Worm (Caenorhabditis elegans) whole organism, L1 larva: ENCODE measurements around the gene sma-2.

Experiments
- C04F5.9 ChIP-seq: sonication (generic microtip); optimal IDR thresholded peaks from 2 replicates; lab custom pipeline; 2016; ENCODE audit warnings: missing genetic modification characterization, missing compliant biosample characterization
- C34B4.2 ChIP-seq: sonication (generic microtip); optimal IDR thresholded peaks from 2 replicates; lab custom pipeline; 2017; ENCODE audit warnings: mild to moderate bottlenecking, missing genetic modification characterization, missing compliant biosample characterization
- Y116A8C.19 ChIP-seq: sonication (generic microtip); optimal IDR thresholded peaks from 2 replicates; lab custom pipeline; 2016; ENCODE audit warnings: missing compliant biosample characterization, missing genetic modification characterization, borderline replicate concordance
- aha-1 ChIP-seq: fragments of 150-350 bp; optimal IDR thresholded peaks from 2 replicates; lab custom pipeline; 2014; ENCODE audit warnings: missing biosample characterization, missing genetic modification characterization
- aly-2 ChIP-seq: fragments of 150-350 bp; optimal IDR thresholded peaks from 2 replicates; lab custom pipeline; 2014; ENCODE audit warnings: missing biosample characterization, missing genetic modification characterization
- ama-1 ChIP-seq: fragments of 150-350 bp; optimal IDR thresholded peaks from 2 replicates; lab custom pipeline; 2014
- ceh-90 ChIP-seq: sonication (generic microtip); optimal IDR thresholded peaks from 2 replicates; lab custom pipeline; 2016; ENCODE audit warnings: missing genetic modification characterization, missing compliant biosample characterization
- dsc-1 ChIP-seq: sonication (generic microtip); optimal IDR thresholded peaks from 2 replicates; lab custom pipeline; 2016; ENCODE audit warnings: mild to moderate bottlenecking, missing genetic modification characterization, missing compliant biosample characterization
- egl-13 ChIP-seq: sonication (generic microtip); optimal IDR thresholded peaks from 2 replicates; lab custom pipeline; 2016; ENCODE audit warnings: missing genotype, missing genetic modification reagents, missing genetic modification characterization, missing compliant biosample characterization
- ets-5 ChIP-seq: fragments of 200-800 bp; sonication (Bioruptor generic); IDR thresholded peaks from 2 replicates; pipeline ENCODE4 v1.3.6; 2022; ENCODE audit warnings: missing genetic modification characterization, missing compliant biosample characterization
- fkh-10 ChIP-seq: sonication (generic microtip); optimal IDR thresholded peaks from 2 replicates; lab custom pipeline; 2017; ENCODE audit warnings: missing biosample characterization, missing genetic modification reagents, missing genetic modification characterization
- fkh-4 ChIP-seq: sonication (generic microtip); optimal IDR thresholded peaks from 2 replicates; lab custom pipeline; 2016; ENCODE audit warnings: missing compliant biosample characterization, missing genetic modification characterization, borderline replicate concordance
- fkh-8 ChIP-seq: sonication (generic microtip); optimal IDR thresholded peaks from 2 replicates; lab custom pipeline; 2016; ENCODE audit warnings: mild to moderate bottlenecking, missing genetic modification characterization, missing compliant biosample characterization
- fos-1 ChIP-seq: fragments of 150-350 bp; optimal IDR thresholded peaks from 2 replicates; lab custom pipeline; 2014; ENCODE audit warnings: missing biosample characterization, missing genetic modification characterization
- grh-1 ChIP-seq: fragments of 200-800 bp; sonication (Bioruptor generic); IDR thresholded peaks from 2 replicates; pipeline ENCODE4 v1.3.6; 2022; ENCODE audit warnings: missing genetic modification reagents, missing genetic modification characterization, missing compliant biosample characterization
- hlh-17 ChIP-seq: fragments of 200-800 bp; sonication (Bioruptor generic); optimal IDR thresholded peaks from 2 replicates; lab custom pipeline; 2018; ENCODE audit warnings: missing genetic modification characterization, mild to moderate bottlenecking, missing compliant biosample characterization, moderate library complexity, borderline replicate concordance
- hlh-4 ChIP-seq: sonication (generic microtip); optimal IDR thresholded peaks from 2 replicates; lab custom pipeline; 2016; ENCODE audit warnings: mild to moderate bottlenecking, missing genetic modification characterization, missing compliant biosample characterization
- hpl-2 ChIP-seq: fragments of 150-350 bp; optimal IDR thresholded peaks from 2 replicates; lab custom pipeline; 2014; ENCODE audit warnings: missing biosample characterization, missing genetic modification reagents, missing genetic modification characterization
- irx-1 ChIP-seq: sonication (generic microtip); optimal IDR thresholded peaks from 2 replicates; lab custom pipeline; 2016; ENCODE audit warnings: missing genetic modification characterization, missing compliant biosample characterization
- isw-1 ChIP-seq: fragments of 200-800 bp; sonication (Bioruptor generic); IDR thresholded peaks from 2 replicates; pipeline ENCODE4 v1.3.6; 2022; ENCODE audit warnings: missing genetic modification characterization, missing compliant biosample characterization
- lin-13 ChIP-seq: fragments of 150-350 bp; optimal IDR thresholded peaks from 2 replicates; lab custom pipeline; 2014; ENCODE audit warnings: missing biosample characterization, missing genetic modification reagents, missing genetic modification characterization
- lin-35 ChIP-seq, 2 experiments: fragments of 150-350 bp; optimal IDR thresholded peaks; 2 replicates each; lab custom pipeline; 2014; ENCODE audit warnings: missing biosample characterization in 2 of 2, missing genetic modification characterization in 2 of 2, missing genetic modification reagents in 2 of 2
- lin-39 ChIP-seq: fragments of 150-350 bp; optimal IDR thresholded peaks from 2 replicates; lab custom pipeline; 2014; ENCODE audit warnings: missing biosample characterization, missing genetic modification reagents, missing genetic modification characterization
- lsy-2 ChIP-seq, 2 experiments: fragments of 150-350 bp; optimal IDR thresholded peaks; 2 replicates each; lab custom pipeline; 2014; ENCODE audit warnings: missing biosample characterization in 2 of 2, missing genetic modification characterization in 2 of 2
- mab-9 ChIP-seq: fragments of 200-800 bp; sonication (Bioruptor generic); IDR thresholded peaks from 2 replicates; pipeline ENCODE4 v1.3.6; 2022; ENCODE audit warnings: missing genetic modification reagents, missing genetic modification characterization, missing compliant biosample characterization
- mdl-1 ChIP-seq, 2 experiments: fragments of 150-350 bp; optimal IDR thresholded peaks; 2 replicates each; lab custom pipeline; 2014 to 2017; ENCODE audit warnings: missing biosample characterization in 2 of 2, missing genetic modification characterization in 2 of 2, inconsistent platforms in 1 of 2
- mef-2 ChIP-seq: fragments of 150-350 bp; optimal IDR thresholded peaks from 2 replicates; lab custom pipeline; 2014; ENCODE audit warnings: missing biosample characterization, missing genetic modification characterization
- mep-1 ChIP-seq: fragments of 150-350 bp; optimal IDR thresholded peaks from 2 replicates; lab custom pipeline; 2014; ENCODE audit warnings: missing biosample characterization, missing genetic modification characterization
- nhr-12 ChIP-seq: sonication (generic microtip); optimal IDR thresholded peaks from 2 replicates; lab custom pipeline; 2017; ENCODE audit warnings: missing biosample characterization, missing genetic modification characterization
- nhr-19 ChIP-seq: fragments of 200-800 bp; sonication (Bioruptor generic); conservative IDR thresholded peaks from 2 replicates; pipeline ENCODE4 v1.3.6; 2022; ENCODE audit warnings: missing genetic modification characterization, missing compliant biosample characterization
- nhr-237 ChIP-seq: fragments of 150-350 bp; optimal IDR thresholded peaks from 2 replicates; lab custom pipeline; 2014; ENCODE audit warnings: missing biosample characterization, missing genetic modification characterization
- nhr-28 ChIP-seq: fragments of 150-350 bp; optimal IDR thresholded peaks from 2 replicates; lab custom pipeline; 2014; ENCODE audit warnings: missing biosample characterization, missing genetic modification characterization
- nhr-47 ChIP-seq: sonication (generic microtip); optimal IDR thresholded peaks from 2 replicates; lab custom pipeline; 2016; ENCODE audit warnings: mild to moderate bottlenecking, missing genetic modification characterization, moderate library complexity, missing compliant biosample characterization
- nhr-71 ChIP-seq: sonication (generic microtip); optimal IDR thresholded peaks from 2 replicates; lab custom pipeline; 2016; ENCODE audit warnings: mild to moderate bottlenecking, missing genetic modification characterization, moderate library complexity, missing compliant biosample characterization
- nhr-84 ChIP-seq: sonication (generic microtip); optimal IDR thresholded peaks from 2 replicates; lab custom pipeline; 2017; ENCODE audit warnings: missing biosample characterization, missing genetic modification characterization
- nhr-85 ChIP-seq: sonication (generic microtip); peaks from one replicate; lab custom pipeline; 2016; ENCODE audit warnings: missing genetic modification characterization, inconsistent platforms, missing compliant biosample characterization
- nhr-90 ChIP-seq: sonication (generic microtip); optimal IDR thresholded peaks from 2 replicates; lab custom pipeline; 2016; ENCODE audit warnings: mild to moderate bottlenecking, missing genetic modification characterization, missing compliant biosample characterization; ENCODE audit not compliant: poor library complexity
- pag-3 ChIP-seq: sonication (generic microtip); optimal IDR thresholded peaks from 2 replicates; lab custom pipeline; 2017; ENCODE audit warnings: missing genetic modification characterization, mild to moderate bottlenecking, missing compliant biosample characterization, antibody characterized with exemption, borderline replicate concordance; ENCODE audit not compliant: insufficient read depth
- pax-3 ChIP-seq: fragments of 200-800 bp; sonication (Bioruptor generic); optimal IDR thresholded peaks from 2 replicates; lab custom pipeline; 2018; ENCODE audit warnings: mild to moderate bottlenecking, missing genetic modification characterization, moderate library complexity, missing compliant biosample characterization
- pqm-1 ChIP-seq: sonication (generic microtip); optimal IDR thresholded peaks from 3 replicates; lab custom pipeline; 2017; ENCODE audit warnings: missing biosample characterization, missing genetic modification characterization
- skn-1 ChIP-seq: fragments of 150-350 bp; optimal IDR thresholded peaks from 2 replicates; lab custom pipeline; 2014; ENCODE audit warnings: missing biosample characterization, missing genetic modification characterization
- snpc-4 ChIP-seq: fragments of 150-350 bp; optimal IDR thresholded peaks from 2 replicates; lab custom pipeline; 2014; ENCODE audit warnings: missing biosample characterization, missing genetic modification characterization
- sox-4 ChIP-seq: sonication (generic microtip); optimal IDR thresholded peaks from 2 replicates; lab custom pipeline; 2016; ENCODE audit warnings: missing genetic modification characterization, missing compliant biosample characterization
- sup-37 ChIP-seq: fragments of 200-800 bp; sonication (Bioruptor generic); optimal IDR thresholded peaks from 2 replicates; lab custom pipeline; 2018; ENCODE audit warnings: mild to moderate bottlenecking, missing genetic modification characterization, missing compliant biosample characterization
- tlp-1 ChIP-seq: fragments of 150-350 bp; optimal IDR thresholded peaks from 2 replicates; lab custom pipeline; 2014; ENCODE audit warnings: missing biosample characterization, missing genetic modification characterization
- unc-130 ChIP-seq: fragments of 150-350 bp; optimal IDR thresholded peaks from 2 replicates; lab custom pipeline; 2017; ENCODE audit warnings: missing biosample characterization, missing genetic modification characterization, inconsistent platforms
- unc-62 ChIP-seq: fragments of 150-350 bp; optimal IDR thresholded peaks from 2 replicates; lab custom pipeline; 2014; ENCODE audit warnings: missing biosample characterization, missing genetic modification reagents, missing genetic modification characterization
- unc-86 ChIP-seq: sonication (generic microtip); optimal IDR thresholded peaks from 2 replicates; lab custom pipeline; 2016; ENCODE audit warnings: missing genetic modification characterization, missing compliant biosample characterization
- unc-98 ChIP-seq: fragments of 200-800 bp; sonication (Bioruptor generic); IDR thresholded peaks from 2 replicates; pipeline ENCODE4 v1.3.6; 2022; ENCODE audit warnings: missing genetic modification characterization, missing compliant biosample characterization
- vab-15 ChIP-seq: sonication (generic microtip); optimal IDR thresholded peaks from 2 replicates; lab custom pipeline; 2017; ENCODE audit warnings: missing genotype, mild to moderate bottlenecking, missing genetic modification characterization, missing compliant biosample characterization
- zag-1 ChIP-seq: fragments of 150-350 bp; optimal IDR thresholded peaks from 2 replicates; lab custom pipeline; 2014; ENCODE audit warnings: missing biosample characterization, missing genetic modification characterization
- ztf-11 ChIP-seq, 2 experiments: sonication (generic microtip); optimal IDR thresholded peaks; 2 replicates each; lab custom pipeline; 2016 to 2017; ENCODE audit warnings: missing genetic modification characterization in 2 of 2, missing biosample characterization in 1 of 2, missing compliant biosample characterization in 1 of 2

Gene sma-2

ce11 chrIII:8784500-8784899, 35.0 kb downstream of the sma-2 start (continued):
- TF ChIP-seq fkh-10 (GFP tag; lab: Kevin White, UChicago), result peak; percentile 52
- TF ChIP-seq pqm-1 (tag; lab: Kevin White, UChicago), result no peak

- TF ChIP-seq lsy-2 (tag; optimal IDR thresholded peaks at IDR 0.05; lab: Kevin White, UChicago) (peak; percentile 42 to 81), tlp-1 (no peak), nhr-71 (peak; percentile 85), pqm-1 (tag; lab: Kevin White, UChicago) (no peak), pag-3 (tag; lab: Kevin White, UChicago) (no peak), vab-15 (tag; lab: Kevin White, UChicago) (no peak), unc-130 (tag; lab: Kevin White, UChicago) (peak; percentile 45), nhr-47 (tag; lab: Kevin White, UChicago) (peak; percentile 66), nhr-237 (no peak), lin-35 (GFP tag; optimal IDR thresholded peaks at IDR 0.05; lab: Kevin White, UChicago) (peak; percentile 48 to 62), dsc-1 (tag; lab: Kevin White, UChicago) (peak; percentile 51), hlh-4 (tag; lab: Kevin White, UChicago) (no peak), nhr-28 (tag; lab: Kevin White, UChicago) (no peak), isw-1 (GFP tag; lab: Robert Waterston, UW) (no peak), fkh-8 (tag; lab: Kevin White, UChicago) (peak; percentile 81), mab-9 (GFP tag; lab: Robert Waterston, UW) (no peak), sox-4 (tag; lab: Kevin White, UChicago) (peak; percentile 33), ets-5 (GFP tag; lab: Robert Waterston, UW) (no peak), fkh-10 (GFP tag; lab: Kevin White, UChicago) (peak; percentile 7), nhr-84 (tag; lab: Kevin White, UChicago) (no peak), aha-1 (tag; lab: Kevin White, UChicago) (no peak), hpl-2 (GFP tag; lab: Kevin White, UChicago) (no peak), nhr-85 (tag; lab: Kevin White, UChicago) (no peak), aly-2 (tag; lab: Kevin White, UChicago) (no peak), nhr-12 (tag; lab: Kevin White, UChicago) (no peak), lin-13 (peak; percentile 42), unc-98 (GFP tag; lab: Robert Waterston, UW) (0 out of 2 replicates have a peak, but pooled peaks have one; percentile 36), skn-1 (tag; lab: Kevin White, UChicago) (peak; percentile 44), C04F5.9 (no peak), ceh-90 (no peak), mep-1 (tag; lab: Kevin White, UChicago) (peak; percentile 59), zag-1 (no peak), nhr-90 (tag; lab: Kevin White, UChicago) (no peak), ama-1 (lab: Kevin White, UChicago) (no peak), egl-13 (tag; lab: Kevin White, UChicago) (peak; percentile 39), Y116A8C.19 (no peak), unc-86 (tag; lab: Kevin White, UChicago) (no peak), ztf-11 (tag; optimal IDR thresholded peaks at IDR 0.05; lab: Kevin White, UChicago) (no peak), snpc-4 (tag; lab: Kevin White, UChicago) (peak; percentile 0), sup-37 (peak; percentile 26), lin-39 (no peak), hlh-17 (GFP tag; lab: Kevin White, UChicago) (no peak), mef-2 (tag; lab: Kevin White, UChicago) (no peak), fkh-4 (tag; lab: Kevin White, UChicago) (no peak), C34B4.2 (tag; lab: Kevin White, UChicago) (no peak), nhr-19 (GFP tag; lab: Robert Waterston, UW) (peak; percentile 58; the same call in 1 of the 2 replicates), unc-62 (GFP tag; lab: Kevin White, UChicago) (no peak), pax-3 (tag; lab: Kevin White, UChicago) (peak; percentile 67), grh-1 (GFP tag; lab: Robert Waterston, UW) (no peak), fos-1 (no peak), irx-1 (tag; lab: Kevin White, UChicago) (peak; percentile 54), mdl-1 (tag; optimal IDR thresholded peaks at IDR 0.05; lab: Kevin White, UChicago) (peak in 1 of 2 experiments; percentile 96)
These were observed 35.9 kb downstream of the sma-2 start for ce11 chrIII:8785426-8785825.
